Fruit fly (Drosophila melanogaster): ENCODE data around the gene CG9759.

Gene CG9759

DNA sequence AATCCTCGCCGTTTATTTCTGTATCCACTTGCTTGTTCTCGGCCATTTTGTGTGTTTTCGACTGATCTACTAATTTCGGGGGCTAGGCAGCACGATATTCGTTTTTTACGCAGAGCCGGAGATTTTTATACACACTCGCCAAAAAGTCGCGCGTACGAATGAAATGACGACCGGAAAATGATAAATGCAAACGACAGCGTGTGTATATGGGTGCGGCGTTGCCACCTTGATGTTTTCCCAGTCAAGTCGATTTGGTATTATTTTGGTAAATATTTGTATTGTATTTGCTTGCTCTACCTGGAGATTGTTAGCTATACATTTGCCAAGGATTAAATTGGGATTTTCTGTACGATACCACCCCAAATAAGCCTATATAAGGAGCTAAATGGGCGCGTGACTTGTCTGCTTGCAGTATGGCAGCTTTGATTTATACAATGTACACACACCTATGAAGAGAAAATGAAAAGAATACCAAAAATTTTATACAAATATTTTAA lies 36.9 kb upstream of the CG9759 start, which contains the start of gene sqd (continued):
- TF ChIP-seq CG6163 (GFP tag; IDR thresholded peaks at IDR 0.05) (peak; percentile 57; the same call in 2 of the 3 replicates), fd85E (GFP tag; optimal IDR thresholded peaks at IDR 0.05) (no peak), CG3919 (GFP tag; optimal IDR thresholded peaks at IDR 0.05) (peak; percentile 70), CG7368 (GFP tag; optimal IDR thresholded peaks at IDR 0.05) (peak; percentile 39), CG15336 (GFP tag; IDR thresholded peaks at IDR 0.05) (peak; percentile 25; the same call in 1 of the 2 replicates), spab (GFP tag; optimal IDR thresholded peaks at IDR 0.05) (peak; percentile 9), CG8319 (GFP tag; optimal IDR thresholded peaks at IDR 0.05) (no peak), Blimp-1 (GFP tag; optimal IDR thresholded peaks at IDR 0.05) (no peak), CG34406 (GFP tag; optimal IDR thresholded peaks at IDR 0.05) (peak; percentile 27), achi (GFP tag; optimal IDR thresholded peaks at IDR 0.05) (peak; percentile 67), Ets21C (GFP tag; optimal IDR thresholded peaks at IDR 0.05) (peak; percentile 51), fd59A (GFP tag; optimal IDR thresholded peaks at IDR 0.05) (peak; percentile 14), Smox (GFP tag; optimal IDR thresholded peaks at IDR 0.05) (peak; percentile 53), CG32006 (GFP tag; optimal IDR thresholded peaks at IDR 0.05) (peak; percentile 13), Sox102F (GFP tag; optimal IDR thresholded peaks at IDR 0.05) (peak; percentile 67), ss (GFP tag; optimal IDR thresholded peaks at IDR 0.05) (peak; percentile 28 to 67), CG6854 (GFP tag; optimal IDR thresholded peaks at IDR 0.05) (peak; percentile 71), Sox15 (GFP tag; optimal IDR thresholded peaks at IDR 0.05) (no peak), Met (GFP tag; optimal IDR thresholded peaks at IDR 0.05) (peak; percentile 69)

- TF ChIP-seq spab (GFP tag; optimal IDR thresholded peaks at IDR 0.05) (no peak), vri (GFP tag; optimal IDR thresholded peaks at IDR 0.05) (peak; percentile 60), Met (GFP tag; optimal IDR thresholded peaks at IDR 0.05) (peak; percentile 51), CG7368 (GFP tag; optimal IDR thresholded peaks at IDR 0.05) (no peak), Gug (GFP tag; IDR thresholded peaks at IDR 0.05) (no peak), CG11902 (GFP tag; optimal IDR thresholded peaks at IDR 0.05) (no peak), Sox15 (GFP tag; optimal IDR thresholded peaks at IDR 0.05) (no peak), CG32006 (GFP tag; optimal IDR thresholded peaks at IDR 0.05) (no peak), CG6276 (GFP tag; optimal IDR thresholded peaks at IDR 0.05) (no peak), Lpt (GFP tag; optimal IDR thresholded peaks at IDR 0.05) (peak; percentile 17), Eip93F (GFP tag; optimal IDR thresholded peaks at IDR 0.05) (peak; percentile 76), Eip78C (GFP tag) (peak; percentile 80), net (GFP tag; optimal IDR thresholded peaks at IDR 0.05) (no peak), CG10669 (GFP tag; optimal IDR thresholded peaks at IDR 0.05) (no peak), Sox14 (GFP tag; optimal IDR thresholded peaks at IDR 0.05) (peak; percentile 63), CG8319 (GFP tag; optimal IDR thresholded peaks at IDR 0.05) (no peak), cyc (GFP tag; optimal IDR thresholded peaks at IDR 0.05) (peak; percentile 9), CG6854 (GFP tag; optimal IDR thresholded peaks at IDR 0.05) (no peak), Sox102F (GFP tag; optimal IDR thresholded peaks at IDR 0.05) (peak; percentile 67), OdsH (GFP tag; optimal IDR thresholded peaks at IDR 0.05) (peak; percentile 21), ss (GFP tag; optimal IDR thresholded peaks at IDR 0.05) (peak in 1 of 2 experiments; percentile 32), CG9139 (GFP tag; optimal IDR thresholded peaks at IDR 0.05) (no peak), CG15336 (GFP tag; IDR thresholded peaks at IDR 0.05) (peak; percentile 6; the same call in 1 of the 2 replicates), salr (GFP tag; optimal IDR thresholded peaks at IDR 0.05) (peak in 1 of 2 experiments; percentile 28), CG3032 (tag; optimal IDR thresholded peaks at IDR 0.05) (peak; percentile 44), Blimp-1 (GFP tag; optimal IDR thresholded peaks at IDR 0.05) (peak; percentile 78), fkh (GFP tag; optimal IDR thresholded peaks at IDR 0.05) (no peak), CG10631 (GFP tag; optimal IDR thresholded peaks at IDR 0.05) (peak; percentile 6), esn (GFP tag; optimal IDR thresholded peaks at IDR 0.05) (peak; percentile 54), topi (GFP tag; optimal IDR thresholded peaks at IDR 0.05) (peak; percentile 33), Ets96B (tag; optimal IDR thresholded peaks at IDR 0.05) (peak; percentile 13), Hr4 (GFP tag; optimal IDR thresholded peaks at IDR 0.05) (peak; percentile 56), Ets21C (GFP tag; optimal IDR thresholded peaks at IDR 0.05) (no peak), svp (GFP tag) (peak; percentile 95)
Observed at dm6 chr3R:13644778-13645660, 36.0 kb upstream of the CG9759 start.
